Worm (Caenorhabditis elegans): Measurements from ENCODE around the gene Y54G2A.16.

- no peak for TF ChIP-seq egl-27 (tag; optimal IDR thresholded peaks at IDR 0.05)
- no peak for TF ChIP-seq ama-1 (optimal IDR thresholded peaks at IDR 0.05)
- no peak for TF ChIP-seq fkh-2 (tag; optimal IDR thresholded peaks at IDR 0.05)
- TF ChIP-seq elt-2 (tag; optimal IDR thresholded peaks at IDR 0.05): no peak
- TF ChIP-seq ceh-82 (tag; optimal IDR thresholded peaks at IDR 0.05): no peak
- no peak for TF ChIP-seq snpc-4 (tag; optimal IDR thresholded peaks at IDR 0.05)
- no peak for TF ChIP-seq fkh-10 (GFP tag; optimal IDR thresholded peaks at IDR 0.05)
Measured at ce11 chrIV:2892787-2893485, 28.3 kb upstream of the Y54G2A.16 start.

All from whole organism, L3 larva.